Fruit fly (Drosophila melanogaster): Measurements from ENCODE around the gene CycY.
A peak's percentile ranks its signal among the peaks of the same experiment; 100 is the strongest.

Gene CycY

dm6 chr2L:11806701-11807674 lies 6.6 kb downstream of the CycY start (continued):
- peak; percentile 10; the same call in 1 of the 2 replicates for TF ChIP-seq amos (GFP tag; IDR thresholded peaks at IDR 0.05; ENCODE audit: partially characterized antibody)
- TF ChIP-seq CG6854 (GFP tag; optimal IDR thresholded peaks at IDR 0.05) = no peak
- no peak for TF ChIP-seq ro (GFP tag; IDR thresholded peaks at IDR 0.05)
- no peak for TF ChIP-seq PHDP (tag; optimal IDR thresholded peaks at IDR 0.05)
- TF ChIP-seq cwo (GFP tag; optimal IDR thresholded peaks at IDR 0.05) = no peak
- no peak for TF ChIP-seq aop (GFP tag; IDR thresholded peaks at IDR 0.05)
- TF ChIP-seq CG3163 (GFP tag; optimal IDR thresholded peaks at IDR 0.05) = peak; percentile 75
- TF ChIP-seq en (GFP tag; optimal IDR thresholded peaks at IDR 0.05) = no peak
- TF ChIP-seq ssp (GFP tag; IDR thresholded peaks at IDR 0.05) = no peak
- no peak for TF ChIP-seq Bdp1 (GFP tag; optimal IDR thresholded peaks at IDR 0.05)
- no peak for TF ChIP-seq CG10209 (GFP tag; optimal IDR thresholded peaks at IDR 0.05)
- TF ChIP-seq CG9727 (GFP tag; optimal IDR thresholded peaks at IDR 0.05) = no peak
- no peak for TF ChIP-seq zen (tag; optimal IDR thresholded peaks at IDR 0.05)
- TF ChIP-seq CG9817 (tag; optimal IDR thresholded peaks at IDR 0.05) = no peak
- no peak for TF ChIP-seq Dek (tag; optimal IDR thresholded peaks at IDR 0.05)
- TF ChIP-seq caup (GFP tag; optimal IDR thresholded peaks at IDR 0.05; ENCODE audit: severe bottlenecking) = no peak
- TF ChIP-seq gem (tag; optimal IDR thresholded peaks at IDR 0.05) = peak; percentile 10
- TF ChIP-seq Doc2 (GFP tag; IDR thresholded peaks at IDR 0.05) = no peak
- TF ChIP-seq gsb (GFP tag; IDR thresholded peaks at IDR 0.05) = no peak
- no peak for TF ChIP-seq chm (GFP tag; IDR thresholded peaks at IDR 0.05)
- TF ChIP-seq CG10321 (GFP tag; IDR thresholded peaks at IDR 0.05) = no peak
- TF ChIP-seq dm (GFP tag; optimal IDR thresholded peaks at IDR 0.05) = no peak
- TF ChIP-seq sc (optimal IDR thresholded peaks at IDR 0.05) = no peak
- TF ChIP-seq sc (GFP tag; optimal IDR thresholded peaks at IDR 0.05) = no peak
- no peak for TF ChIP-seq Meics (GFP tag; optimal IDR thresholded peaks at IDR 0.05)
- no peak for TF ChIP-seq HLHmδ (GFP tag; optimal IDR thresholded peaks at IDR 0.05)
- no peak for TF ChIP-seq eve (GFP tag; optimal IDR thresholded peaks at IDR 0.05)
- TF ChIP-seq croc (GFP tag; conservative IDR thresholded peaks at IDR 0.05) = no peak
- peak; percentile 15 for TF ChIP-seq ERR (GFP tag; optimal IDR thresholded peaks at IDR 0.05)
- peak; percentile 87 for TF ChIP-seq Med (GFP tag)
- TF ChIP-seq ken (GFP tag; IDR thresholded peaks at IDR 0.05) = no peak
- no peak for TF ChIP-seq D19B (GFP tag; optimal IDR thresholded peaks at IDR 0.05)
- no peak for TF ChIP-seq CG7556 (GFP tag; optimal IDR thresholded peaks at IDR 0.05)
- TF ChIP-seq CG17385 (GFP tag; optimal IDR thresholded peaks at IDR 0.05) = peak; percentile 35
- TF ChIP-seq abd-A (tag; optimal IDR thresholded peaks at IDR 0.05) = peak; percentile 99
- TF ChIP-seq CG7271 (tag; optimal IDR thresholded peaks at IDR 0.05) = no peak
- peak; percentile 35 for TF ChIP-seq Hey (tag; optimal IDR thresholded peaks at IDR 0.05)
- TF ChIP-seq Bgb (GFP tag; IDR thresholded peaks at IDR 0.05; ENCODE audit: partially characterized antibody) = no peak
- no peak for TF ChIP-seq crc (GFP tag; optimal IDR thresholded peaks at IDR 0.05)
- peak; percentile 98 for TF ChIP-seq psq (GFP tag; optimal IDR thresholded peaks at IDR 0.05)
- TF ChIP-seq CG8924 (tag; optimal IDR thresholded peaks at IDR 0.05) = no peak
- no peak for TF ChIP-seq CG12942 (GFP tag; optimal IDR thresholded peaks at IDR 0.05)
- no peak for TF ChIP-seq CG4820 (GFP tag; optimal IDR thresholded peaks at IDR 0.05)
- TF ChIP-seq HmgZ (tag; optimal IDR thresholded peaks at IDR 0.05) = peak; percentile 81
- TF ChIP-seq CG11398 (GFP tag; optimal IDR thresholded peaks at IDR 0.05) = no peak
- no peak for TF ChIP-seq al (GFP tag; IDR thresholded peaks at IDR 0.05)
- no peak for TF ChIP-seq kay (GFP tag; optimal IDR thresholded peaks at IDR 0.05)
- TF ChIP-seq CG6175 (GFP tag; IDR thresholded peaks at IDR 0.05) = 0 out of 3 replicates have a peak, but pooled peaks have one; percentile 34
- no peak for TF ChIP-seq CG10959 (GFP tag; IDR thresholded peaks at IDR 0.05)
- no peak for TF ChIP-seq usp (GFP tag; optimal IDR thresholded peaks at IDR 0.05)

All from whole organism, embryonic.